Fruit fly (Drosophila melanogaster) whole organism, embryonic: ENCODE results near the gene CG42674.

Experiments
- Atf-2 ChIP-seq: fragments of 200-800 bp; sonication (Bioruptor generic); optimal IDR thresholded peaks from 2 replicates; lab custom pipeline; 2016; ENCODE audit warnings: missing biosample characterization, missing genetic modification characterization
- Bteb2 ChIP-seq: fragments of 200-800 bp; sonication (Bioruptor generic); optimal IDR thresholded peaks from 2 replicates; lab custom pipeline; 2016; ENCODE audit warnings: missing biosample characterization, missing genetic modification characterization
- CG10321 ChIP-seq: fragments of 200-800 bp; sonication (Bioruptor generic); IDR thresholded peaks from 2 replicates; pipeline ENCODE4 v1.3.6; 2022; ENCODE audit warnings: missing biosample characterization, missing genetic modification characterization
- CG12104 ChIP-seq: fragments of 200-800 bp; sonication (Bioruptor generic); optimal IDR thresholded peaks from 3 replicates; lab custom pipeline; 2016; ENCODE audit warnings: missing biosample characterization, missing genetic modification characterization
- CG12659 ChIP-seq: fragments of 200-800 bp; sonication (Bioruptor generic); optimal IDR thresholded peaks from 3 replicates; lab custom pipeline; 2017; ENCODE audit warnings: mild to moderate bottlenecking, missing biosample characterization, missing genetic modification reagents, missing genetic modification characterization
- CG12942 ChIP-seq: fragments of 200-800 bp; sonication (Bioruptor generic); optimal IDR thresholded peaks from 3 replicates; lab custom pipeline; 2016; ENCODE audit warnings: missing biosample characterization, missing genetic modification characterization
- CG16779 ChIP-seq: fragments of 200-800 bp; sonication (Bioruptor generic); IDR thresholded peaks from 2 replicates; pipeline ENCODE4 v1.3.6; 2022; ENCODE audit warnings: missing biosample characterization, missing genetic modification characterization
- CG17385 ChIP-seq: fragments of 200-800 bp; sonication (Bioruptor generic); optimal IDR thresholded peaks from 3 replicates; lab custom pipeline; 2018; ENCODE audit warnings: missing biosample characterization, mild to moderate bottlenecking, missing genetic modification characterization
- CG2199 ChIP-seq: fragments of 200-800 bp; sonication (Bioruptor generic); IDR thresholded peaks from 3 replicates; pipeline ENCODE4 v1.3.6; 2022; ENCODE audit warnings: missing biosample characterization, missing genetic modification characterization
- CG32767 ChIP-seq: fragments of 200-800 bp; sonication (Bioruptor generic); IDR thresholded peaks from 2 replicates; pipeline ENCODE4 v1.3.6; 2022; ENCODE audit warnings: missing biosample characterization, missing genetic modification characterization
- CG3281 ChIP-seq: fragments of 200-800 bp; sonication (Bioruptor generic); optimal IDR thresholded peaks from 3 replicates; lab custom pipeline; 2017; ENCODE audit warnings: missing biosample characterization, mild to moderate bottlenecking, missing genetic modification characterization
- CG3726 ChIP-seq: fragments of 200-800 bp; sonication (Bioruptor generic); IDR thresholded peaks from 3 replicates; pipeline ENCODE4, ENCODE4 v1.3.6; 2022; ENCODE audit warnings: missing biosample characterization, missing genetic modification characterization
- CG42726 ChIP-seq: fragments of 200-800 bp; sonication (Bioruptor generic); IDR thresholded peaks from 2 replicates; pipeline ENCODE4 v1.3.6; 2022; ENCODE audit warnings: missing biosample characterization, missing genetic modification characterization; ENCODE audit not compliant: partially characterized antibody
- CG4730 ChIP-seq: fragments of 200-800 bp; sonication (Bioruptor generic); IDR thresholded peaks from 2 replicates; pipeline ENCODE4 v1.3.6; 2022; ENCODE audit warnings: missing biosample characterization, missing genetic modification characterization
- CG4854 ChIP-seq: fragments of 200-800 bp; sonication (Bioruptor generic); optimal IDR thresholded peaks from 2 replicates; lab custom pipeline; 2016; ENCODE audit warnings: missing biosample characterization, missing genetic modification characterization, inconsistent platforms
- CG5953 ChIP-seq: fragments of 200-800 bp; sonication (Bioruptor generic); IDR thresholded peaks from 2 replicates; pipeline ENCODE4 v1.3.6; 2022; ENCODE audit warnings: missing biosample characterization, missing genetic modification characterization
- CG6272 ChIP-seq: fragments of 200-800 bp; sonication (Bioruptor generic); IDR thresholded peaks from 2 replicates; pipeline ENCODE4 v1.3.6; 2022; ENCODE audit warnings: missing biosample characterization, missing genetic modification characterization
- CG6689 ChIP-seq: fragments of 200-800 bp; sonication (Bioruptor generic); IDR thresholded peaks from 2 replicates; pipeline ENCODE4 v1.3.6; 2022; ENCODE audit warnings: missing biosample characterization, missing genetic modification characterization
- CG7786 ChIP-seq: fragments of 200-800 bp; sonication (Bioruptor generic); optimal IDR thresholded peaks from 2 replicates; lab custom pipeline; 2016; ENCODE audit warnings: missing biosample characterization, missing genetic modification characterization
- CG9817 ChIP-seq: fragments of 200-800 bp; sonication (Bioruptor generic); optimal IDR thresholded peaks from 2 replicates; lab custom pipeline; 2018; ENCODE audit warnings: missing biosample characterization, mild to moderate bottlenecking, missing genetic modification characterization, moderate library complexity
- CoRest ChIP-seq: fragments of 200-800 bp; sonication (Bioruptor generic); optimal IDR thresholded peaks from 3 replicates; lab custom pipeline; 2018; ENCODE audit warnings: missing biosample characterization, mild to moderate bottlenecking, missing genetic modification characterization, moderate library complexity
- D19A ChIP-seq: fragments of 200-800 bp; optimal IDR thresholded peaks from 3 replicates; lab custom pipeline; 2019; ENCODE audit warnings: missing biosample characterization, mild to moderate bottlenecking, missing genetic modification characterization, moderate library complexity
- Dek ChIP-seq: fragments of 200-800 bp; sonication (Bioruptor generic); optimal IDR thresholded peaks from 3 replicates; lab custom pipeline; 2019; ENCODE audit warnings: missing biosample characterization, mild to moderate bottlenecking, missing genetic modification characterization, moderate library complexity
- Doc3 ChIP-seq: fragments of 200-800 bp; sonication (Bioruptor generic); IDR thresholded peaks from 3 replicates; pipeline ENCODE4 v1.3.6; 2022; ENCODE audit warnings: missing biosample characterization, missing genetic modification characterization; ENCODE audit not compliant: partially characterized antibody
- Dref ChIP-seq: fragments of 200-800 bp; sonication (Bioruptor generic); IDR thresholded peaks from 2 replicates; pipeline ENCODE4 v1.3.6; 2022; ENCODE audit warnings: missing biosample characterization, missing genetic modification characterization
- E2f1 ChIP-seq: fragments of 200-800 bp; sonication (Bioruptor generic); IDR thresholded peaks from 2 replicates; pipeline ENCODE4 v1.3.6; 2022; ENCODE audit warnings: missing biosample characterization, missing genetic modification characterization
- Eip74EF ChIP-seq, 2 experiments: fragments of 200-800 bp in 1 of 2; fragments of >200 bp in 1 of 2; sonication (Bioruptor generic) in 1 of 2; optimal IDR thresholded peaks; 2 replicates each; lab custom pipeline; 2017 to 2019; ENCODE audit warnings: missing biosample characterization in 2 of 2, missing genetic modification characterization in 2 of 2, mild to moderate bottlenecking in 1 of 2, moderate library complexity in 1 of 2
- Ets65A ChIP-seq: fragments of 200-800 bp; sonication (Bioruptor generic); peaks from one replicate; lab custom pipeline; 2016; ENCODE audit warnings: missing biosample characterization, missing genetic modification characterization
- HLH54F ChIP-seq: fragments of 200-800 bp; sonication (Bioruptor generic); optimal IDR thresholded peaks from 3 replicates; lab custom pipeline; 2016; ENCODE audit warnings: missing biosample characterization, missing genetic modification characterization
- Hmx ChIP-seq: fragments of 200-800 bp; sonication (Bioruptor generic); optimal IDR thresholded peaks from 2 replicates; lab custom pipeline; 2016; ENCODE audit warnings: missing biosample characterization, missing genetic modification characterization
- Hr3 ChIP-seq: fragments of 200-800 bp; sonication (Bioruptor generic); optimal IDR thresholded peaks from 3 replicates; lab custom pipeline; 2016; ENCODE audit warnings: missing biosample characterization, missing genetic modification characterization
- Lhr ChIP-seq: fragments of 200-800 bp; sonication (Bioruptor generic); optimal IDR thresholded peaks from 3 replicates; lab custom pipeline; 2017; ENCODE audit warnings: mild to moderate bottlenecking, missing biosample characterization, missing genetic modification reagents, missing genetic modification characterization
- Mrtf ChIP-seq: fragments of 200-800 bp; sonication (Bioruptor generic); IDR thresholded peaks from 3 replicates; pipeline ENCODE4 v1.3.6; 2022; ENCODE audit warnings: missing biosample characterization, missing genetic modification characterization
- NC2α ChIP-seq: fragments of 200-800 bp; sonication (Bioruptor generic); optimal IDR thresholded peaks from 2 replicates; lab custom pipeline; 2016; ENCODE audit warnings: missing biosample characterization, missing genetic modification characterization
- Poxn ChIP-seq: fragments of 200-800 bp; sonication (Bioruptor generic); IDR thresholded peaks from 2 replicates; pipeline ENCODE4 v1.3.6; 2022; ENCODE audit warnings: missing biosample characterization, missing genetic modification characterization
- abd-A ChIP-seq: fragments of 200-800 bp; sonication (Bioruptor generic); optimal IDR thresholded peaks from 3 replicates; lab custom pipeline; 2019; ENCODE audit warnings: missing biosample characterization, mild to moderate bottlenecking, missing genetic modification characterization, moderate library complexity
- ac ChIP-seq: fragments of 200-800 bp; sonication (Bioruptor generic); optimal IDR thresholded peaks from 3 replicates; lab custom pipeline; 2017; ENCODE audit warnings: missing biosample characterization, mild to moderate bottlenecking, missing genetic modification characterization
- br ChIP-seq: fragments of >200 bp; optimal IDR thresholded peaks from 2 replicates; lab custom pipeline; 2017
- dmrt99B ChIP-seq: fragments of 200-800 bp; sonication (Bioruptor generic); optimal IDR thresholded peaks from 2 replicates; lab custom pipeline; 2018; ENCODE audit warnings: missing biosample characterization, mild to moderate bottlenecking, missing genetic modification characterization, moderate library complexity
- gcm ChIP-seq: fragments of 200-800 bp; sonication (Bioruptor generic); optimal IDR thresholded peaks from 2 replicates; lab custom pipeline; 2019; ENCODE audit warnings: missing biosample characterization, mild to moderate bottlenecking, missing genetic modification characterization, moderate library complexity
- kay ChIP-seq: fragments of 200-800 bp; sonication (Bioruptor generic); optimal IDR thresholded peaks from 2 replicates; lab custom pipeline; 2016; ENCODE audit warnings: missing biosample characterization, missing genetic modification characterization
- nau ChIP-seq: fragments of 200-800 bp; sonication (Bioruptor generic); optimal IDR thresholded peaks from 3 replicates; lab custom pipeline; 2017; ENCODE audit warnings: missing biosample characterization, mild to moderate bottlenecking, missing genetic modification characterization, missing genetic modification reagents
- peb ChIP-seq: fragments of 200-800 bp; sonication (Bioruptor generic); IDR thresholded peaks from 2 replicates; pipeline ENCODE4 v1.3.6; 2022; ENCODE audit warnings: missing biosample characterization, missing genetic modification characterization
- prd ChIP-seq, 3 experiments: fragments of >200 bp in 2 of 3; fragments of 200-800 bp in 1 of 3; sonication (Bioruptor generic) in 1 of 3; optimal IDR thresholded peaks in 2 of 3; IDR thresholded peaks in 1 of 3; 2 replicates in 2 of 3; 3 replicates in 1 of 3; pipeline versions ENCODE4 v1.3.6 to Lab custom; 2017 to 2022; ENCODE audit warnings: missing biosample characterization in 1 of 3, missing genetic modification characterization in 1 of 3
- pros ChIP-seq: fragments of 200-800 bp; sonication (Bioruptor generic); optimal IDR thresholded peaks from 3 replicates; lab custom pipeline; 2019; ENCODE audit warnings: missing biosample characterization, mild to moderate bottlenecking, missing genetic modification characterization, moderate library complexity
- slbo ChIP-seq: fragments of 200-800 bp; sonication (Bioruptor generic); IDR thresholded peaks from 2 replicates; pipeline ENCODE4 v1.3.6; 2022; ENCODE audit warnings: missing biosample characterization, missing genetic modification characterization
- ssp ChIP-seq: fragments of 200-800 bp; sonication (Bioruptor generic); IDR thresholded peaks from 2 replicates; pipeline ENCODE4 v1.3.6; 2022; ENCODE audit warnings: missing biosample characterization, missing genetic modification characterization
- stwl ChIP-seq: fragments of 200-800 bp; sonication (Bioruptor generic); optimal IDR thresholded peaks from 3 replicates; lab custom pipeline; 2018; ENCODE audit warnings: missing biosample characterization, mild to moderate bottlenecking, missing genetic modification characterization, moderate library complexity
- trh ChIP-seq: fragments of 200-800 bp; sonication (Bioruptor generic); optimal IDR thresholded peaks from 2 replicates; lab custom pipeline; 2016; ENCODE audit warnings: missing biosample characterization, missing genetic modification characterization
- wdn ChIP-seq: fragments of 200-800 bp; sonication (Bioruptor generic); IDR thresholded peaks from 2 replicates; pipeline ENCODE4 v1.3.6; 2022; ENCODE audit warnings: missing biosample characterization, missing genetic modification characterization
- zfh2 ChIP-seq: fragments of 200-800 bp; sonication (Bioruptor generic); optimal IDR thresholded peaks from 2 replicates; lab custom pipeline; 2016; ENCODE audit warnings: missing biosample characterization, missing genetic modification characterization

Gene CG42674

dm6 chr3L:20195875-20196274, 2.2 kb downstream of the CG42674 start (continued):
- TF ChIP-seq CG17385 (GFP tag; lab: Kevin White, UChicago) (peak; percentile 57), dmrt99B (peak; percentile 83), CG12659 (peak; percentile 37), CG32767 (GFP tag; lab: Robert Waterston, UW) (peak; percentile 45; the same call in 1 of the 2 replicates), NC2α (peak; percentile 18), Hmx (GFP tag; lab: Kevin White, UChicago) (no peak), D19A (tag; lab: Kevin White, UChicago) (peak; percentile 63), pros (GFP tag; lab: Kevin White, UChicago) (no peak), wdn (GFP tag; lab: Robert Waterston, UW) (no peak), CG6272 (peak; percentile 59; the same call in 1 of the 2 replicates), Hr3 (GFP tag; lab: Kevin White, UChicago) (peak; percentile 31), peb (GFP tag; lab: Robert Waterston, UW) (peak; percentile 49; the same call in 1 of the 2 replicates), Mrtf (peak; percentile 49; the same call in 2 of the 3 replicates), CG4854 (GFP tag; lab: Kevin White, UChicago) (peak; percentile 1), kay (GFP tag; lab: Kevin White, UChicago) (peak; percentile 6), CG7786 (GFP tag; lab: Kevin White, UChicago) (peak; percentile 24), CG2199 (GFP tag; lab: Robert Waterston, UW) (no peak), Doc3 (GFP tag; lab: Robert Waterston, UW) (no peak), Ets65A (GFP tag; lab: Kevin White, UChicago) (peak; percentile 55), CG10321 (GFP tag; lab: Robert Waterston, UW) (no peak), prd (optimal IDR thresholded peaks at IDR 0.05; lab: Kevin White, UChicago) (no peak), prd (GFP tag; IDR thresholded peaks at IDR 0.05; lab: Robert Waterston, UW) (peak; percentile 73; the same call in 2 of the 3 replicates), zfh2 (no peak), HLH54F (GFP tag; lab: Kevin White, UChicago) (no peak), CG4730 (GFP tag; lab: Robert Waterston, UW) (peak; percentile 55; the same call in 1 of the 2 replicates), ac (GFP tag; lab: Kevin White, UChicago) (no peak), CG12104 (GFP tag; lab: Kevin White, UChicago) (no peak), E2f1 (GFP tag; lab: Robert Waterston, UW) (no peak), CG3281 (GFP tag; lab: Kevin White, UChicago) (no peak), trh (GFP tag; lab: Kevin White, UChicago) (no peak), gcm (peak; percentile 30), Bteb2 (no peak), CG16779 (GFP tag; lab: Robert Waterston, UW) (no peak), br (lab: Kevin White, UChicago) (no peak), CG12942 (peak; percentile 26), CoRest (tag; lab: Kevin White, UChicago) (peak; percentile 60), CG3726 (peak; percentile 23; the same call in 1 of the 3 replicates), Atf-2 (GFP tag; lab: Kevin White, UChicago) (no peak), CG42726 (GFP tag; lab: Robert Waterston, UW) (no peak), abd-A (tag; lab: Kevin White, UChicago) (no peak), Eip74EF (GFP tag; optimal IDR thresholded peaks at IDR 0.05; lab: Kevin White, UChicago) (peak in 1 of 2 experiments; percentile 51), CG6689 (GFP tag; lab: Robert Waterston, UW) (peak; percentile 69), slbo (GFP tag; lab: Robert Waterston, UW) (peak; percentile 36; the same call in 1 of the 2 replicates), ssp (GFP tag; lab: Robert Waterston, UW) (peak; percentile 59), Dref (GFP tag; lab: Robert Waterston, UW) (no peak), Poxn (GFP tag; lab: Robert Waterston, UW) (no peak), Dek (tag; lab: Kevin White, UChicago) (no peak), stwl (tag; lab: Kevin White, UChicago) (no peak), nau (GFP tag; lab: Kevin White, UChicago) (peak; percentile 15), Lhr (peak; percentile 5), CG5953 (GFP tag; lab: Robert Waterston, UW) (peak; percentile 43; the same call in 1 of the 2 replicates), CG9817 (peak; percentile 23)
